Worm (Caenorhabditis elegans) whole organism, early embryonic: ENCODE measurements around the gene C31C9.7.

ENCODE experiments used
- B0310.2 ChIP-seq: sonication (generic microtip); optimal IDR thresholded peaks from 2 replicates; lab custom pipeline; 2016; ENCODE audit warnings: mild to moderate bottlenecking, missing genetic modification characterization, missing compliant biosample characterization
- F13C5.2 ChIP-seq: sonication (generic microtip); optimal IDR thresholded peaks from 2 replicates; lab custom pipeline; 2017; ENCODE audit warnings: mild to moderate bottlenecking, missing genetic modification characterization, inconsistent platforms, missing compliant biosample characterization
- aly-1 ChIP-seq: sonication (generic microtip); optimal IDR thresholded peaks from 2 replicates; lab custom pipeline; 2016; ENCODE audit warnings: missing genetic modification characterization, missing compliant biosample characterization
- ama-1 ChIP-seq: fragments of 150-350 bp; optimal IDR thresholded peaks from 2 replicates; lab custom pipeline; 2014
- ceh-13 ChIP-seq: fragments of 200-800 bp; sonication (Bioruptor generic); optimal IDR thresholded peaks from 2 replicates; lab custom pipeline; 2018; ENCODE audit warnings: mild to moderate bottlenecking, missing genetic modification characterization, missing compliant biosample characterization
- ceh-36 ChIP-seq: sonication (generic microtip); optimal IDR thresholded peaks from 2 replicates; lab custom pipeline; 2016; ENCODE audit warnings: missing genetic modification characterization, inconsistent platforms, missing compliant biosample characterization
- ets-7 ChIP-seq: sonication (generic microtip); optimal IDR thresholded peaks from 2 replicates; lab custom pipeline; 2016; ENCODE audit warnings: missing genotype, missing genetic modification characterization, missing compliant biosample characterization
- hmg-4 ChIP-seq: fragments of 200-800 bp; sonication (Bioruptor generic); optimal IDR thresholded peaks from 2 replicates; lab custom pipeline; 2018; ENCODE audit warnings: mild to moderate bottlenecking, missing genetic modification characterization, missing compliant biosample characterization
- hnd-1 ChIP-seq: sonication (generic microtip); optimal IDR thresholded peaks from 2 replicates; lab custom pipeline; 2016; ENCODE audit warnings: missing genetic modification characterization, missing compliant biosample characterization
- pes-1 ChIP-seq: fragments of 200-800 bp; sonication (Bioruptor generic); IDR thresholded peaks from 2 replicates; pipeline ENCODE4 v1.3.6; 2022; ENCODE audit warnings: missing genetic modification reagents, missing genetic modification characterization, missing compliant biosample characterization
- scrt-1 ChIP-seq: fragments of 200-800 bp; sonication (Bioruptor generic); IDR thresholded peaks from 2 replicates; pipeline ENCODE4 v1.3.6; 2022; ENCODE audit warnings: missing genetic modification characterization, missing compliant biosample characterization
- tbx-11 ChIP-seq: fragments of 200-800 bp; sonication (Bioruptor generic); IDR thresholded peaks from 2 replicates; pipeline ENCODE4 v1.3.6; 2022; ENCODE audit warnings: missing genetic modification characterization, missing compliant biosample characterization
- tbx-37 ChIP-seq: fragments of 200-800 bp; sonication (Bioruptor generic); conservative IDR thresholded peaks from 2 replicates; pipeline ENCODE4 v1.3.6; 2022; ENCODE audit warnings: missing genetic modification reagents, missing genetic modification characterization, missing compliant biosample characterization

DNA sequence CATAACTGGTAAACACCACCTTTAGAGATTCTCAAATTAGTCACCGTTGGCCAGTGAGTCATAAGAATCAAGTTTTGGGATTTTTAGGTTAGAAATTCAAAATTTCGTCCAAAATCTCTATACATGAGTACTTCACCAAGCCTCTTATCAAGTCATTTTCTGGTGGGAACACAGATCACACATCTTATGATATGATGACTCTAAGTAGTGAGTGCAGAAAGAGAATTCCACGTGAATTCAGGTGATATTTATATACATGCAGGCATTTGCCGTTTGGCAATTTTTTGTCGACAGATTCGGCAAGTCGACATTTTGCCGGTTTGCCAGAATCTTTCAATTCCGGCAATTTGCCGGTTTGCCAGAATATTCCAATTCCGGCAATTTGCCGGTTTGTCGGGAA, 3.2 kb downstream of the C31C9.7 start:
- TF ChIP-seq ama-1 (lab: Kevin White, UChicago), result no peak
- TF ChIP-seq B0310.2 (tag; lab: Kevin White, UChicago), result no peak
- no peak for TF ChIP-seq scrt-1 (GFP tag; lab: Robert Waterston, UW)
- no peak for TF ChIP-seq aly-1 (tag; lab: Kevin White, UChicago)
- no peak for TF ChIP-seq ets-7 (tag; lab: Kevin White, UChicago)
- TF ChIP-seq hmg-4 (GFP tag; lab: Kevin White, UChicago), result no peak
- TF ChIP-seq pes-1 (GFP tag; lab: Robert Waterston, UW), result no peak
- no peak for TF ChIP-seq ceh-36 (tag; lab: Kevin White, UChicago)
- no peak for TF ChIP-seq ceh-13 (GFP tag; lab: Kevin White, UChicago)
- no peak for TF ChIP-seq hnd-1 (tag; lab: Kevin White, UChicago)
- no peak for TF ChIP-seq tbx-11 (GFP tag; lab: Robert Waterston, UW)
- no peak for TF ChIP-seq tbx-37 (GFP tag; lab: Robert Waterston, UW)
- TF ChIP-seq F13C5.2 (tag; lab: Kevin White, UChicago), result no peak
